Fruit fly (Drosophila melanogaster): ENCODE measurements around the gene CG13601.

Gene CG13601

dm6 chr3R:23919366-23919765 lies 8.1 kb downstream of the CG13601 start:
- TF ChIP-seq CG4496 (GFP tag; IDR thresholded peaks at IDR 0.05) (no peak), gl (tag; optimal IDR thresholded peaks at IDR 0.05) (peak; percentile 5)

dm6 chr3R:23915967-23916366 lies 11.5 kb downstream of the CG13601 start:
- TF ChIP-seq Pif1B (GFP tag; optimal IDR thresholded peaks at IDR 0.05), result peak; percentile 75
- peak; percentile 82 for TF ChIP-seq Snoo (tag; optimal IDR thresholded peaks at IDR 0.05)
- TF ChIP-seq CG8159 (tag; optimal IDR thresholded peaks at IDR 0.05), result peak; percentile 94
- peak; percentile 88 for TF ChIP-seq Pif1A (GFP tag; optimal IDR thresholded peaks at IDR 0.05)
- peak; percentile 70 for TF ChIP-seq fd96Ca (GFP tag; IDR thresholded peaks at IDR 0.05)
- TF ChIP-seq rn (GFP tag; IDR thresholded peaks at IDR 0.05), result 0 out of 2 replicates have a peak, but pooled peaks have one; percentile 27
- TF ChIP-seq D1 (tag; optimal IDR thresholded peaks at IDR 0.05), result peak; percentile 82
- TF ChIP-seq CG4496 (GFP tag; IDR thresholded peaks at IDR 0.05), result peak; percentile 61; the same call in 2 of the 3 replicates
- TF ChIP-seq gl (tag; optimal IDR thresholded peaks at IDR 0.05), result peak; percentile 78
- TF ChIP-seq EcR (GFP tag; optimal IDR thresholded peaks at IDR 0.05), result no peak
- no peak; the same call in 1 of the 2 replicates for TF ChIP-seq CG12605 (GFP tag; IDR thresholded peaks at IDR 0.05)
- TF ChIP-seq CG8301 (tag; optimal IDR thresholded peaks at IDR 0.05), result peak; percentile 78
- no peak for TF ChIP-seq CG10348 (GFP tag; IDR thresholded peaks at IDR 0.05)
- no peak for TF ChIP-seq CG32121 (GFP tag; IDR thresholded peaks at IDR 0.05)
- TF ChIP-seq CG17806 (tag; optimal IDR thresholded peaks at IDR 0.05), result peak; percentile 93
- peak; percentile 38; the same call in 1 of the 2 replicates for TF ChIP-seq Ets98B (GFP tag; IDR thresholded peaks at IDR 0.05)
- peak; percentile 91 for TF ChIP-seq CG15710 (tag; optimal IDR thresholded peaks at IDR 0.05)
- peak; percentile 92 for TF ChIP-seq CG9948 (tag; optimal IDR thresholded peaks at IDR 0.05)
- TF ChIP-seq CG34367 (tag; optimal IDR thresholded peaks at IDR 0.05), result peak; percentile 90
- TF ChIP-seq CG14655 (GFP tag; optimal IDR thresholded peaks at IDR 0.05), result peak; percentile 83
- peak; percentile 62 for TF ChIP-seq CG13204 (GFP tag; optimal IDR thresholded peaks at IDR 0.05)

- TF ChIP-seq CG9948 (tag; optimal IDR thresholded peaks at IDR 0.05) (peak; percentile 94), fd96Ca (GFP tag; IDR thresholded peaks at IDR 0.05) (peak; percentile 34; the same call in 1 of the 3 replicates), CG13204 (GFP tag; optimal IDR thresholded peaks at IDR 0.05) (peak; percentile 94), Ets98B (GFP tag; IDR thresholded peaks at IDR 0.05) (peak; percentile 45; the same call in 1 of the 2 replicates), Pif1A (GFP tag; optimal IDR thresholded peaks at IDR 0.05) (peak; percentile 95), D1 (tag; optimal IDR thresholded peaks at IDR 0.05) (peak; percentile 93), gl (tag; optimal IDR thresholded peaks at IDR 0.05) (peak; percentile 91), CG32121 (GFP tag; IDR thresholded peaks at IDR 0.05) (no peak), rn (GFP tag; IDR thresholded peaks at IDR 0.05) (peak; percentile 49), Snoo (tag; optimal IDR thresholded peaks at IDR 0.05) (peak; percentile 95), CG10348 (GFP tag; IDR thresholded peaks at IDR 0.05) (no peak), CG12605 (GFP tag; IDR thresholded peaks at IDR 0.05) (peak; percentile 73), CG34367 (tag; optimal IDR thresholded peaks at IDR 0.05) (peak; percentile 96), CG17806 (tag; optimal IDR thresholded peaks at IDR 0.05) (peak; percentile 96), CG4496 (GFP tag; IDR thresholded peaks at IDR 0.05) (peak; percentile 86), CG15710 (tag; optimal IDR thresholded peaks at IDR 0.05) (peak; percentile 98), CG8159 (tag; optimal IDR thresholded peaks at IDR 0.05) (peak; percentile 97), CG8301 (tag; optimal IDR thresholded peaks at IDR 0.05) (peak; percentile 66), EcR (GFP tag; optimal IDR thresholded peaks at IDR 0.05) (peak; percentile 88), CG14655 (GFP tag; optimal IDR thresholded peaks at IDR 0.05) (peak; percentile 78), Pif1B (GFP tag; optimal IDR thresholded peaks at IDR 0.05) (peak; percentile 95)
These were observed 12.4 kb downstream of the CG13601 start for dm6 chr3R:23915042-23915428.

dm6 chr3R:23914415-23915041 lies 12.9 kb downstream of the CG13601 start:
- TF ChIP-seq rn (GFP tag; IDR thresholded peaks at IDR 0.05) (no peak), CG17806 (tag; optimal IDR thresholded peaks at IDR 0.05) (no peak), Snoo (tag; optimal IDR thresholded peaks at IDR 0.05) (no peak), Pif1A (GFP tag; optimal IDR thresholded peaks at IDR 0.05) (no peak), CG14655 (GFP tag; optimal IDR thresholded peaks at IDR 0.05) (no peak), Ets98B (GFP tag; IDR thresholded peaks at IDR 0.05) (no peak), Pif1B (GFP tag; optimal IDR thresholded peaks at IDR 0.05) (no peak), CG15710 (tag; optimal IDR thresholded peaks at IDR 0.05) (no peak), CG34367 (tag; optimal IDR thresholded peaks at IDR 0.05) (no peak), CG12605 (GFP tag; IDR thresholded peaks at IDR 0.05) (no peak), fd96Ca (GFP tag; IDR thresholded peaks at IDR 0.05) (no peak), CG13204 (GFP tag; optimal IDR thresholded peaks at IDR 0.05) (no peak), CG8159 (tag; optimal IDR thresholded peaks at IDR 0.05) (no peak), gl (tag; optimal IDR thresholded peaks at IDR 0.05) (no peak)

dm6 chr3R:23912349-23912748 lies 15.1 kb downstream of the CG13601 start:
- TF ChIP-seq Snoo (tag; optimal IDR thresholded peaks at IDR 0.05) (no peak), CG13204 (GFP tag; optimal IDR thresholded peaks at IDR 0.05) (peak; percentile 45), EcR (GFP tag; optimal IDR thresholded peaks at IDR 0.05) (peak; percentile 36)

dm6 chr3R:23911073-23911690 lies 16.3 kb downstream of the CG13601 start:
- TF ChIP-seq gl (tag; optimal IDR thresholded peaks at IDR 0.05) (no peak), EcR (GFP tag; optimal IDR thresholded peaks at IDR 0.05) (peak; percentile 77)

Measured in whole organism, pupa.